Worm (Caenorhabditis elegans) whole organism, early embryonic: ENCODE measurements around the gene ZK287.7.

ENCODE experiments used
- B0310.2 ChIP-seq: sonication (generic microtip); optimal IDR thresholded peaks from 2 replicates; lab custom pipeline; 2016; ENCODE audit warnings: mild to moderate bottlenecking, missing genetic modification characterization, missing compliant biosample characterization
- F13C5.2 ChIP-seq: sonication (generic microtip); optimal IDR thresholded peaks from 2 replicates; lab custom pipeline; 2017; ENCODE audit warnings: mild to moderate bottlenecking, missing genetic modification characterization, inconsistent platforms, missing compliant biosample characterization
- aly-1 ChIP-seq: sonication (generic microtip); optimal IDR thresholded peaks from 2 replicates; lab custom pipeline; 2016; ENCODE audit warnings: missing genetic modification characterization, missing compliant biosample characterization
- ama-1 ChIP-seq: fragments of 150-350 bp; optimal IDR thresholded peaks from 2 replicates; lab custom pipeline; 2014
- ceh-13 ChIP-seq: fragments of 200-800 bp; sonication (Bioruptor generic); optimal IDR thresholded peaks from 2 replicates; lab custom pipeline; 2018; ENCODE audit warnings: mild to moderate bottlenecking, missing genetic modification characterization, missing compliant biosample characterization
- ceh-36 ChIP-seq: sonication (generic microtip); optimal IDR thresholded peaks from 2 replicates; lab custom pipeline; 2016; ENCODE audit warnings: missing genetic modification characterization, inconsistent platforms, missing compliant biosample characterization
- ets-7 ChIP-seq: sonication (generic microtip); optimal IDR thresholded peaks from 2 replicates; lab custom pipeline; 2016; ENCODE audit warnings: missing genotype, missing genetic modification characterization, missing compliant biosample characterization
- flt-1 ChIP-seq: fragments of 200-800 bp; sonication (Bioruptor generic); IDR thresholded peaks from 2 replicates; pipeline ENCODE4 v1.3.6; 2022; ENCODE audit warnings: missing genetic modification characterization, missing compliant biosample characterization
- hmbx-1 ChIP-seq: sonication (generic microtip); optimal IDR thresholded peaks from 2 replicates; lab custom pipeline; 2016; ENCODE audit warnings: mild to moderate bottlenecking, missing genetic modification characterization, missing compliant biosample characterization
- hmg-4 ChIP-seq: fragments of 200-800 bp; sonication (Bioruptor generic); optimal IDR thresholded peaks from 2 replicates; lab custom pipeline; 2018; ENCODE audit warnings: mild to moderate bottlenecking, missing genetic modification characterization, missing compliant biosample characterization
- hnd-1 ChIP-seq: sonication (generic microtip); optimal IDR thresholded peaks from 2 replicates; lab custom pipeline; 2016; ENCODE audit warnings: missing genetic modification characterization, missing compliant biosample characterization
- pes-1 ChIP-seq: fragments of 200-800 bp; sonication (Bioruptor generic); IDR thresholded peaks from 2 replicates; pipeline ENCODE4 v1.3.6; 2022; ENCODE audit warnings: missing genetic modification reagents, missing genetic modification characterization, missing compliant biosample characterization
- scrt-1 ChIP-seq: fragments of 200-800 bp; sonication (Bioruptor generic); IDR thresholded peaks from 2 replicates; pipeline ENCODE4 v1.3.6; 2022; ENCODE audit warnings: missing genetic modification characterization, missing compliant biosample characterization
- sea-1 ChIP-seq: fragments of 200-800 bp; sonication (Bioruptor generic); conservative IDR thresholded peaks from 2 replicates; pipeline ENCODE4 v1.3.6; 2022; ENCODE audit warnings: missing genetic modification characterization, missing compliant biosample characterization
- tbx-11 ChIP-seq: fragments of 200-800 bp; sonication (Bioruptor generic); IDR thresholded peaks from 2 replicates; pipeline ENCODE4 v1.3.6; 2022; ENCODE audit warnings: missing genetic modification characterization, missing compliant biosample characterization
- tbx-37 ChIP-seq: fragments of 200-800 bp; sonication (Bioruptor generic); conservative IDR thresholded peaks from 2 replicates; pipeline ENCODE4 v1.3.6; 2022; ENCODE audit warnings: missing genetic modification reagents, missing genetic modification characterization, missing compliant biosample characterization
- tra-4 ChIP-seq: sonication (generic microtip); optimal IDR thresholded peaks from 2 replicates; lab custom pipeline; 2017; ENCODE audit warnings: missing genetic modification characterization, missing compliant biosample characterization

ZK287.7 gene

ce11 chrV:9672495-9672894 is 20.4 kb upstream of the ZK287.7 start:
- TF ChIP-seq tra-4 (tag; lab: Kevin White, UChicago) (no peak), ceh-13 (GFP tag; lab: Kevin White, UChicago) (no peak), ceh-36 (tag; lab: Kevin White, UChicago) (no peak), hmbx-1 (no peak), pes-1 (GFP tag; lab: Robert Waterston, UW) (no peak), ets-7 (tag; lab: Kevin White, UChicago) (no peak), B0310.2 (tag; lab: Kevin White, UChicago) (no peak), hnd-1 (tag; lab: Kevin White, UChicago) (no peak), F13C5.2 (tag; lab: Kevin White, UChicago) (no peak), hmg-4 (GFP tag; lab: Kevin White, UChicago) (no peak), sea-1 (GFP tag; lab: Robert Waterston, UW) (no peak), tbx-37 (GFP tag; lab: Robert Waterston, UW) (no peak), scrt-1 (GFP tag; lab: Robert Waterston, UW) (no peak), ama-1 (no peak)

DNA sequence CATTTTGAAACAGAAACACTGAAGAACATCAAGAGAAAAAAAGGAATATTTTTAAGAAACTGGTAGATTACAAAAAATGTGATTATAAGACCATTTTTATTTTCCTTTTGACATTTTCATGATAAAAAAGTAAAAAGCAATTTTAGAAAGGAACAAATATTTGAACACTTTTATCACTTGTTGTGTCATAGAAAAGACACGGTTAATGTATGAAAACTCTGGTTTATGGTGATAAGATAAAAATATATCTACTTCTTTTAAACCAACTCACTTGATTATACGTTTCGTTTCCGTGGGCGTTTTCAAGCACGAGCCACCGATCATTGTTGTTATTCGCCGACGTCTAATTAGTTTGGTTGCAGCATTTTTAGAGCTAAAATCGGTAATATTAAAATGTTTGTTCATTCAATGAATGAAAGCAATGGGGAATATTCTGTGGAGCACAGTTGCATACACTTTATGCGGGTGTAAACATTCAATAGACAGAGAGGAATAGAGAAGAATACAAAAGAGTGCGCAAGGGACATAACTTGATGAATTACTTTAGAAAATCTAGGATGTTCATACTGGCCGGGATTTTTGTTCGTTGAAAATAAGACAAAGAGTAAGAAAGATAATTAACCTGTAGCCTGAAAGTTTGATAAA is 19.5 kb upstream of the ZK287.7 start, which contains the start of gene sulp-8:
Gene sulp-8 (minus strand): TSS at position 469 of the 645 bp plus-strand sequence.
- TF ChIP-seq hmbx-1 (no peak), B0310.2 (tag; lab: Kevin White, UChicago) (no peak), ets-7 (tag; lab: Kevin White, UChicago) (no peak), sea-1 (GFP tag; lab: Robert Waterston, UW) (no peak), hnd-1 (tag; lab: Kevin White, UChicago) (no peak), tbx-11 (GFP tag; lab: Robert Waterston, UW) (no peak)

DNA sequence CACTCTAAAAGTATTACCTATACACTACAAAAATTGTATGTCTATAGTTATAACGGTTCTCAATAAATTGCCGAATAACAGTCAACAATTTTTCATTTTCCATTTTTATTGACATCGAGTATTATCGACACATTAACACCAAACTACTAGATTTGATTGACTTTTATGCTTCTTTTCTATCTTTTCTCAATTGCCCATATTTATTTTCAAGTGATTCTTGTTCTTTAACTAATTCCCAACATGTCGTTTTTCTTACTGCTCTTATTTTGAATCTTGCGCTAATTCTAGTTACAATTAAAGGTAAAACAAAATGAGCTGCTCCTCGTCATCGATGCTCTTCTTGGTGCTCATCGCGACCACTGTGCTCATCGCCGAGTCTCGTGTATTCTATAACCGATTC is 14.9 kb upstream of the ZK287.7 start, which contains the start of gene cthd-1:
Gene cthd-1 (plus strand): TSS at position 301 of the 400 bp plus-strand sequence.
- TF ChIP-seq F13C5.2 (tag; lab: Kevin White, UChicago) (no peak), tbx-37 (GFP tag; lab: Robert Waterston, UW) (no peak), tra-4 (tag; lab: Kevin White, UChicago) (no peak), pes-1 (GFP tag; lab: Robert Waterston, UW) (no peak)

ce11 chrV:9679166-9679565 is 13.7 kb upstream of the ZK287.7 start, which contains the start of gene ZK287.9:
TSS of gene ZK287.9 (plus strand) at chrV:9679357.
- TF ChIP-seq hmbx-1 (no peak), ama-1 (no peak), ets-7 (tag; lab: Kevin White, UChicago) (no peak), tbx-37 (GFP tag; lab: Robert Waterston, UW) (no peak), pes-1 (GFP tag; lab: Robert Waterston, UW) (no peak)

DNA sequence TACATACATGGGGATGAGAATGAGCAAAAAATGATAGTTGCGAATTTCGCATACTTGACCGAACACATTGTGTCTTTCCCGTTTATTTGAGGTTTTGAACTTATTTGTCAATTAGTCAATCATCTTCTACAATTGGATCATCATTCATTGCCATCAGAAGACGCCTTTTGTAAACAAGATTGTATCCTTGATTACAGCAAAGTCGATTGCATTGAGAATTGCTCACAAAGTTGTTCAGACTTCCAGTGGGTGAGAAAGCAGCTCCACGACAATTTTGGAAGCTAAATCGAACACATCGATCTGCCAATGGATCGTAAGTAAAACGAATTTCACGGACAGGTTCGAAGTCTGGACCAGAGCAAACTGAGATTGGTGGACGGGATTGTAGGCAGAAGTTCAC is 12.6 kb upstream of the ZK287.7 start:
- TF ChIP-seq F13C5.2 (tag; lab: Kevin White, UChicago) (no peak), scrt-1 (GFP tag; lab: Robert Waterston, UW) (no peak), hmbx-1 (no peak), ceh-36 (tag; lab: Kevin White, UChicago) (no peak), aly-1 (tag; lab: Kevin White, UChicago) (no peak), tbx-11 (GFP tag; lab: Robert Waterston, UW) (no peak), tra-4 (tag; lab: Kevin White, UChicago) (no peak), ets-7 (tag; lab: Kevin White, UChicago) (no peak), hmg-4 (GFP tag; lab: Kevin White, UChicago) (no peak), pes-1 (GFP tag; lab: Robert Waterston, UW) (no peak), ceh-13 (GFP tag; lab: Kevin White, UChicago) (no peak), ama-1 (no peak), tbx-37 (GFP tag; lab: Robert Waterston, UW) (no peak), hnd-1 (tag; lab: Kevin White, UChicago) (no peak), flt-1 (no peak), sea-1 (GFP tag; lab: Robert Waterston, UW) (no peak), B0310.2 (tag; lab: Kevin White, UChicago) (no peak)

- TF ChIP-seq ceh-13 (GFP tag; lab: Kevin White, UChicago) (no peak), tbx-11 (GFP tag; lab: Robert Waterston, UW) (no peak), ama-1 (no peak), sea-1 (GFP tag; lab: Robert Waterston, UW) (no peak), ceh-36 (tag; lab: Kevin White, UChicago) (no peak), hmbx-1 (no peak), ets-7 (tag; lab: Kevin White, UChicago) (no peak), hnd-1 (tag; lab: Kevin White, UChicago) (no peak), tbx-37 (GFP tag; lab: Robert Waterston, UW) (no peak), pes-1 (GFP tag; lab: Robert Waterston, UW) (no peak), F13C5.2 (tag; lab: Kevin White, UChicago) (no peak), flt-1 (no peak), tra-4 (tag; lab: Kevin White, UChicago) (no peak), aly-1 (tag; lab: Kevin White, UChicago) (no peak), B0310.2 (tag; lab: Kevin White, UChicago) (no peak), hmg-4 (GFP tag; lab: Kevin White, UChicago) (no peak), scrt-1 (GFP tag; lab: Robert Waterston, UW) (no peak)
Observed at ce11 chrV:9685559-9685958, 7.3 kb upstream of the ZK287.7 start, which contains the start of gene ZK287.4. TSS of gene ZK287.4 (minus strand) at chrV:9685659.

DNA sequence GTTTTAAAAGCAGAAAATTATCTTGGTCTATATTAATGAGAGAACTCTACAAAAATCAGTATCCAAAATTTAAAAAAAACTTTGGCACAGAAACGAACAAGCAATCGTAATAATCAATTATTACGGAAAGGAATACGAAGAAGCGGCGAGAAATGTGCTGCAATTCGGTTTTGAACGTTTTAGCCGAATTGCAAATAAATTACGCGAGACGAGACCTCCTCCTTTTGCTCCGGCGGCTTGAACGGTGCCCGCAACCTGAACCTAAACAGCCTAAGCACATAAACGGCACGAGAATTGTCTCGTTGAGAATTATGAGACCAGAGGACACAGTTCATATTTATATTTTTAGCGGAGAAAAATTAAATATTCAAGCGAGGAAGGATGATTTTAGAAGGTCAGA is 3.5 kb upstream of the ZK287.7 start:
- no peak for TF ChIP-seq ama-1
- TF ChIP-seq pes-1 (GFP tag; lab: Robert Waterston, UW): no peak
- TF ChIP-seq tbx-11 (GFP tag; lab: Robert Waterston, UW): no peak
- TF ChIP-seq aly-1 (tag; lab: Kevin White, UChicago): no peak
- no peak for TF ChIP-seq sea-1 (GFP tag; lab: Robert Waterston, UW)
- no peak for TF ChIP-seq hmbx-1
- no peak for TF ChIP-seq ceh-13 (GFP tag; lab: Kevin White, UChicago)
- TF ChIP-seq hnd-1 (tag; lab: Kevin White, UChicago): no peak
